Worm (Caenorhabditis elegans) whole organism, late embryonic: ENCODE results near the gene K11H3.2.

Source experiments
- C38D4.7 ChIP-seq: fragments of 200-800 bp; sonication (Bioruptor generic); optimal IDR thresholded peaks from 2 replicates; lab custom pipeline; 2018; ENCODE audit warnings: mild to moderate bottlenecking, missing genetic modification characterization, moderate library complexity, missing compliant biosample characterization
- K02D7.2 ChIP-seq: sonication (generic microtip); optimal IDR thresholded peaks from 2 replicates; lab custom pipeline; 2017; ENCODE audit warnings: mild to moderate bottlenecking, missing genetic modification characterization, missing compliant biosample characterization
- T23F11.4 ChIP-seq: fragments of 200-800 bp; sonication (Bioruptor generic); optimal IDR thresholded peaks from 2 replicates; lab custom pipeline; 2018; ENCODE audit warnings: mild to moderate bottlenecking, missing genetic modification characterization, missing compliant biosample characterization
- ahr-1 ChIP-seq: sonication (generic microtip); optimal IDR thresholded peaks from 2 replicates; lab custom pipeline; 2016; ENCODE audit warnings: missing genetic modification characterization, missing compliant biosample characterization
- ama-1 ChIP-seq: fragments of 150-350 bp; optimal IDR thresholded peaks from 2 replicates; lab custom pipeline; 2014
- ceh-18 ChIP-seq: sonication (generic microtip); optimal IDR thresholded peaks from 2 replicates; lab custom pipeline; 2016; ENCODE audit warnings: missing genetic modification characterization, missing compliant biosample characterization
- ceh-2 ChIP-seq: sonication (generic microtip); optimal IDR thresholded peaks from 2 replicates; lab custom pipeline; 2016; ENCODE audit warnings: missing genotype, missing genetic modification characterization, missing compliant biosample characterization
- ceh-22 ChIP-seq: sonication (generic microtip); optimal IDR thresholded peaks from 2 replicates; lab custom pipeline; 2017; ENCODE audit warnings: missing biosample characterization, missing genetic modification characterization
- ceh-30 ChIP-seq: fragments of 150-350 bp; optimal IDR thresholded peaks from 2 replicates; lab custom pipeline; 2014; ENCODE audit warnings: missing biosample characterization, missing genetic modification characterization
- ceh-48 ChIP-seq: sonication (generic microtip); optimal IDR thresholded peaks from 2 replicates; lab custom pipeline; 2016; ENCODE audit warnings: missing genetic modification characterization, inconsistent platforms, missing compliant biosample characterization
- ceh-6 ChIP-seq: fragments of 200-800 bp; sonication (Bioruptor generic); optimal IDR thresholded peaks from 2 replicates; lab custom pipeline; 2018; ENCODE audit warnings: mild to moderate bottlenecking, missing genetic modification characterization, missing compliant biosample characterization
- elt-2 ChIP-seq: sonication (generic microtip); optimal IDR thresholded peaks from 2 replicates; lab custom pipeline; 2016; ENCODE audit warnings: missing genetic modification reagents, missing genetic modification characterization, missing compliant biosample characterization
- elt-4 ChIP-seq: sonication (generic microtip); optimal IDR thresholded peaks from 2 replicates; lab custom pipeline; 2016; ENCODE audit warnings: missing genetic modification characterization, missing compliant biosample characterization
- fax-1 ChIP-seq: sonication (generic microtip); optimal IDR thresholded peaks from 2 replicates; lab custom pipeline; 2016; ENCODE audit warnings: missing genotype, missing genetic modification characterization, missing compliant biosample characterization
- fkh-10 ChIP-seq: fragments of 150-350 bp; optimal IDR thresholded peaks from 2 replicates; lab custom pipeline; 2014; ENCODE audit warnings: missing biosample characterization, missing genetic modification reagents, missing genetic modification characterization
- fkh-6 ChIP-seq: sonication (generic microtip); optimal IDR thresholded peaks from 2 replicates; lab custom pipeline; 2016; ENCODE audit warnings: missing genetic modification characterization, missing compliant biosample characterization
- gmeb-2 ChIP-seq: sonication (generic microtip); optimal IDR thresholded peaks from 2 replicates; lab custom pipeline; 2016; ENCODE audit warnings: missing genetic modification characterization, inconsistent platforms, missing compliant biosample characterization
- hlh-13 ChIP-seq: fragments of 200-800 bp; sonication (Bioruptor generic); optimal IDR thresholded peaks from 2 replicates; lab custom pipeline; 2018; ENCODE audit warnings: mild to moderate bottlenecking, missing genetic modification characterization, missing compliant biosample characterization
- hlh-30 ChIP-seq: sonication (generic microtip); optimal IDR thresholded peaks from 2 replicates; lab custom pipeline; 2017; ENCODE audit warnings: antibody characterized with exemption, missing genetic modification characterization, missing compliant biosample characterization; ENCODE audit not compliant: insufficient read depth
- hlh-8 ChIP-seq: sonication (generic microtip); optimal IDR thresholded peaks from 2 replicates; lab custom pipeline; 2016; ENCODE audit warnings: missing genotype, missing genetic modification characterization, missing compliant biosample characterization
- lim-6 ChIP-seq: sonication (generic microtip); optimal IDR thresholded peaks from 2 replicates; lab custom pipeline; 2016; ENCODE audit warnings: missing genetic modification characterization, missing compliant biosample characterization
- madf-2 ChIP-seq: sonication (generic microtip); optimal IDR thresholded peaks from 2 replicates; lab custom pipeline; 2017; ENCODE audit warnings: missing genetic modification characterization, missing compliant biosample characterization
- mec-3 ChIP-seq: sonication (generic microtip); optimal IDR thresholded peaks from 2 replicates; lab custom pipeline; 2016; ENCODE audit warnings: borderline replicate concordance, missing genetic modification characterization, missing compliant biosample characterization
- nfya-1 ChIP-seq: sonication (generic microtip); optimal IDR thresholded peaks from 2 replicates; lab custom pipeline; 2017; ENCODE audit warnings: missing genetic modification characterization, mild to moderate bottlenecking, missing compliant biosample characterization, antibody characterized with exemption, moderate library complexity
- nhr-11 ChIP-seq: fragments of 150-350 bp; optimal IDR thresholded peaks from 2 replicates; lab custom pipeline; 2014; ENCODE audit warnings: missing biosample characterization, missing genetic modification characterization
- nhr-232 ChIP-seq: sonication (generic microtip); optimal IDR thresholded peaks from 2 replicates; lab custom pipeline; 2016; ENCODE audit warnings: missing genetic modification characterization, missing compliant biosample characterization
- pag-3 ChIP-seq: sonication (generic microtip); optimal IDR thresholded peaks from 2 replicates; lab custom pipeline; 2016; ENCODE audit warnings: missing compliant biosample characterization, missing genetic modification characterization, borderline replicate concordance
- pat-9 ChIP-seq: fragments of 200-800 bp; sonication (Bioruptor generic); optimal IDR thresholded peaks from 2 replicates; lab custom pipeline; 2018; ENCODE audit warnings: mild to moderate bottlenecking, missing genetic modification characterization, moderate library complexity, missing compliant biosample characterization
- pha-4 ChIP-seq: fragments of 150-350 bp; optimal IDR thresholded peaks from 2 replicates; lab custom pipeline; 2018; ENCODE audit warnings: missing biosample characterization, missing genetic modification reagents, missing genetic modification characterization
- pqm-1 ChIP-seq: sonication (generic microtip); optimal IDR thresholded peaks from 2 replicates; lab custom pipeline; 2016; ENCODE audit warnings: missing genetic modification characterization, missing compliant biosample characterization
- pros-1 ChIP-seq: fragments of 150-350 bp; optimal IDR thresholded peaks from 2 replicates; lab custom pipeline; 2014; ENCODE audit warnings: missing biosample characterization, missing genetic modification reagents, missing genetic modification characterization
- rnt-1 ChIP-seq: sonication (generic microtip); optimal IDR thresholded peaks from 2 replicates; lab custom pipeline; 2016; ENCODE audit warnings: missing genetic modification characterization, missing compliant biosample characterization
- sdc-2 ChIP-seq: sonication (generic microtip); optimal IDR thresholded peaks from 2 replicates; lab custom pipeline; 2016; ENCODE audit warnings: missing genotype, missing genetic modification characterization, missing compliant biosample characterization
- sox-2 ChIP-seq: fragments of 200-800 bp; sonication (Bioruptor generic); IDR thresholded peaks from 2 replicates; pipeline ENCODE4 v1.3.6; 2022; ENCODE audit warnings: missing genetic modification reagents, missing genetic modification characterization, missing compliant biosample characterization
- sox-4 ChIP-seq: sonication (generic microtip); optimal IDR thresholded peaks from 2 replicates; lab custom pipeline; 2017; ENCODE audit warnings: mild to moderate bottlenecking, missing genetic modification characterization, inconsistent platforms, missing compliant biosample characterization
- tbx-7 ChIP-seq: sonication (generic microtip); optimal IDR thresholded peaks from 2 replicates; lab custom pipeline; 2016; ENCODE audit warnings: missing genotype, missing genetic modification characterization, missing compliant biosample characterization
- ttx-3 ChIP-seq: sonication (generic microtip); optimal IDR thresholded peaks from 2 replicates; lab custom pipeline; 2016; ENCODE audit warnings: missing genetic modification reagents, missing genetic modification characterization, missing compliant biosample characterization
- unc-42 ChIP-seq: sonication (generic microtip); optimal IDR thresholded peaks from 2 replicates; lab custom pipeline; 2016; ENCODE audit warnings: missing genotype, missing genetic modification characterization, missing compliant biosample characterization
- zip-5 ChIP-seq: sonication (generic microtip); optimal IDR thresholded peaks from 2 replicates; lab custom pipeline; 2016; ENCODE audit warnings: missing genetic modification characterization, missing compliant biosample characterization

Gene K11H3.2

ce11 chrIII:9827163-9827951 is 18.8 kb upstream of the K11H3.2 start, which contains the start of the genes ZK632.10 and ZK632.11:
Gene ZK632.10 (minus strand): TSS chrIII:9827722.
Gene ZK632.11 (plus strand): TSS chrIII:9827915.
- TF ChIP-seq fkh-6 (tag; lab: Kevin White, UChicago), result no peak
- TF ChIP-seq ama-1 (lab: Kevin White, UChicago), result no peak
- TF ChIP-seq ceh-48 (tag; lab: Kevin White, UChicago), result no peak
- peak; percentile 7 for TF ChIP-seq rnt-1
- TF ChIP-seq K02D7.2 (tag; lab: Kevin White, UChicago), result no peak
- TF ChIP-seq mec-3 (tag; lab: Kevin White, UChicago), result no peak
- TF ChIP-seq elt-2 (tag; lab: Kevin White, UChicago), result no peak
- TF ChIP-seq nfya-1 (tag; lab: Kevin White, UChicago), result peak; percentile 18
- peak; percentile 78 for TF ChIP-seq hlh-30 (tag; lab: Kevin White, UChicago)
- TF ChIP-seq pqm-1 (tag; lab: Kevin White, UChicago), result no peak

DNA sequence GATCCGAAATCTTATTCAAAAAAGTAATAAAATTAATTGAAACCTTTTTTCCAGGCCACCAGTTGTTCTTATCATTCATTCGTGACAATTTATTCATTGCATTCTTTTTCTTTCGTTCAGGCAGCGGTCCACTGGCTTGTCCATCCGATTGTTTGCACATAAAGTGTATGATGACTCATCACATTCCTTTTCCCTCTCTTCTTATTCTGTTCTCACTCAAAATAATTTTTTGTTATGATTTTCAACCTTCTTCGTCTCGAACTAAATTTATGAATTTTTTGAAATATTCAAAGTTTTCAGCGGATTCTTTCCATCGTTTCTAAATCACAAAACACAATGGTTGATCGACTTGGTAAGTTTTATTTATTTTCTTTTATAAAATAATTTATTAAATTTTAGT is 15.7 kb upstream of the K11H3.2 start, which contains the start of gene ZK632.12:
Gene ZK632.12 (plus strand): TSS at position 301 of the 400 bp plus-strand sequence.
- TF ChIP-seq tbx-7 (tag; lab: Kevin White, UChicago) (no peak), pha-4 (tag; lab: Kevin White, UChicago) (no peak), hlh-13 (no peak), sox-4 (tag; lab: Kevin White, UChicago) (no peak), zip-5 (tag; lab: Kevin White, UChicago) (no peak), C38D4.7 (GFP tag; lab: Kevin White, UChicago) (no peak), madf-2 (tag; lab: Kevin White, UChicago) (no peak), hlh-30 (tag; lab: Kevin White, UChicago) (no peak), ceh-6 (no peak)
- TF ChIP-seq, all 69 proteins: peak for 0

DNA sequence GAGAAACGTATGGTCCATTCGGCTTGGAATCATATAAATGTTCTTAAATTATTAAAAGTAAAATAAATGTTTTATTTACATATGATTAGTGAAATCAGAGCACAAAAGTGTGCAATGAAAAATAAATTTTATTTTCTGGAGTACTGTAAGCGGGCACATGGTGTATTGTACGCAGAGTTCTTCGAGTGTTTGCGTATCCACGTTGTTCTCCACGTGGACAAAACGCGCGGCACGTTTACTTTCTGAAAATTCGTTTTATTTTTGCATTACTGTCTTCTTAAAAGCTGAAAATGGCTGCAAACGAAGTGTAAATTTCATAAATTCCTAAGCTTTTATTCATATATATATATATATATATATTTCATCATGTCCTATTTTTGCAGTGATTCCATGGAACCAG is 13.6 kb upstream of the K11H3.2 start:
- TF ChIP-seq pha-4 (tag; lab: Kevin White, UChicago), result no peak
- TF ChIP-seq ceh-22 (tag; lab: Kevin White, UChicago), result no peak
- no peak for TF ChIP-seq nhr-11 (tag; lab: Kevin White, UChicago)
- no peak for TF ChIP-seq sox-2
- no peak for TF ChIP-seq gmeb-2 (tag; lab: Kevin White, UChicago)
- no peak for TF ChIP-seq fax-1 (tag; lab: Kevin White, UChicago)
- no peak for TF ChIP-seq elt-4 (tag; lab: Kevin White, UChicago)
- TF ChIP-seq rnt-1, result no peak
- no peak for TF ChIP-seq lim-6 (tag; lab: Kevin White, UChicago)
- no peak for TF ChIP-seq ceh-30 (tag; lab: Kevin White, UChicago)
- TF ChIP-seq fkh-10 (GFP tag; lab: Kevin White, UChicago), result no peak
- TF ChIP-seq ceh-18 (tag; lab: Kevin White, UChicago), result no peak
- no peak for TF ChIP-seq sdc-2
- no peak for TF ChIP-seq ceh-6
- no peak for TF ChIP-seq ahr-1 (tag; lab: Kevin White, UChicago)
- TF ChIP-seq pat-9 (tag; lab: Kevin White, UChicago), result no peak
- no peak for TF ChIP-seq nhr-232 (tag; lab: Kevin White, UChicago)
- no peak for TF ChIP-seq hlh-8 (tag; lab: Kevin White, UChicago)
- TF ChIP-seq ceh-2 (tag; lab: Kevin White, UChicago), result no peak

DNA sequence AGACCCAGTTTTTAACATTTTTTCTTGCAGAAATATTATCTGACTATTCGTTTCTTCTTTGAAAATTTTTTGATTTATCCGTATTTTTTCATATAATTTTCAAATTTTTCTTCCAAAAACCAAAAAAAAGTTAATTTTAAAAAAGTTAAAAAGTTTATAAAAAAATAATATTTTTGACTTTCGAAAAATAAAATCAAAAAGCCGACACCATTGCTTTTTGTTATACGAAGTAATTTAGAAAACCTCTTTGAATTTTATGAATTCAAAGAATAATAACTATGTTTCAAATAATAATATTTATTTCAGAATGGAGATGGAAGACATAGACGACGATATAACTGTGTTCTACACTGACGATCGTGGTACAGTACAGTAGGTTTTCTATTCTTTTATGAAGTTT is 11.3 kb upstream of the K11H3.2 start, which contains the start of gene K11H3.8:
Gene K11H3.8 (plus strand): TSS at position 301 of the 400 bp plus-strand sequence.
- TF ChIP-seq tbx-7 (tag; lab: Kevin White, UChicago) (no peak), madf-2 (tag; lab: Kevin White, UChicago) (no peak), ttx-3 (tag; lab: Kevin White, UChicago) (no peak), pat-9 (tag; lab: Kevin White, UChicago) (no peak), elt-2 (tag; lab: Kevin White, UChicago) (no peak), unc-42 (tag; lab: Kevin White, UChicago) (no peak), pag-3 (tag; lab: Kevin White, UChicago) (no peak), sdc-2 (no peak), pros-1 (tag; lab: Kevin White, UChicago) (no peak), T23F11.4 (no peak), fkh-10 (GFP tag; lab: Kevin White, UChicago) (no peak), ceh-18 (tag; lab: Kevin White, UChicago) (no peak)
